Fruit fly (Drosophila melanogaster) whole organism, embryonic: Measurements from ENCODE around the gene CG2691.
A peak's percentile ranks its signal among the peaks of the same experiment; 100 is the strongest.

Experiments
- Abd-B ChIP-seq: fragments of 200-800 bp; sonication (Bioruptor generic); optimal IDR thresholded peaks from 2 replicates; lab custom pipeline; 2018; ENCODE audit warnings: missing biosample characterization, mild to moderate bottlenecking, missing genetic modification characterization, moderate library complexity
- Blimp-1 ChIP-seq: fragments of 200-800 bp; sonication (Bioruptor generic); optimal IDR thresholded peaks from 3 replicates; lab custom pipeline; 2018; ENCODE audit warnings: missing biosample characterization, missing genetic modification characterization, mild to moderate bottlenecking, moderate library complexity, missing genetic modification reagents
- C15 ChIP-seq: fragments of 200-800 bp; sonication (Bioruptor generic); IDR thresholded peaks from 3 replicates; pipeline ENCODE4 v1.3.6; 2022; ENCODE audit warnings: missing biosample characterization, missing genetic modification characterization
- CG12236 ChIP-seq: fragments of 200-800 bp; sonication (Bioruptor generic); optimal IDR thresholded peaks from 2 replicates; lab custom pipeline; 2016; ENCODE audit warnings: missing biosample characterization, missing genetic modification characterization
- CG12299 ChIP-seq: fragments of 200-800 bp; sonication (Bioruptor generic); optimal IDR thresholded peaks from 2 replicates; lab custom pipeline; 2018; ENCODE audit warnings: missing biosample characterization, mild to moderate bottlenecking, missing genetic modification characterization
- CG1233 ChIP-seq: fragments of 200-800 bp; sonication (Bioruptor generic); optimal IDR thresholded peaks from 4 replicates; lab custom pipeline; 2018; ENCODE audit warnings: missing biosample characterization, mild to moderate bottlenecking, missing genetic modification characterization
- CG13624 ChIP-seq: fragments of 200-800 bp; sonication (Bioruptor generic); optimal IDR thresholded peaks from 2 replicates; lab custom pipeline; 2016; ENCODE audit warnings: missing biosample characterization, missing genetic modification characterization
- CG15011 ChIP-seq: fragments of 200-800 bp; sonication (Bioruptor generic); optimal IDR thresholded peaks from 3 replicates; lab custom pipeline; 2018; ENCODE audit warnings: missing biosample characterization, mild to moderate bottlenecking, missing genetic modification characterization
- CG15514 ChIP-seq: fragments of 200-800 bp; sonication (Bioruptor generic); optimal IDR thresholded peaks from 3 replicates; lab custom pipeline; 2017; ENCODE audit warnings: missing biosample characterization, missing genetic modification characterization, mild to moderate bottlenecking, moderate library complexity, missing genetic modification reagents
- CG15696 ChIP-seq: fragments of 200-800 bp; sonication (Bioruptor generic); optimal IDR thresholded peaks from 2 replicates; lab custom pipeline; 2019; ENCODE audit warnings: missing biosample characterization, mild to moderate bottlenecking, missing genetic modification characterization, moderate library complexity
- CG17359 ChIP-seq: fragments of 200-800 bp; sonication (Bioruptor generic); optimal IDR thresholded peaks from 3 replicates; lab custom pipeline; 2018; ENCODE audit warnings: missing biosample characterization, mild to moderate bottlenecking, missing genetic modification characterization, moderate library complexity
- CG2202 ChIP-seq: fragments of 200-800 bp; sonication (Bioruptor generic); optimal IDR thresholded peaks from 2 replicates; lab custom pipeline; 2018; ENCODE audit warnings: missing biosample characterization, mild to moderate bottlenecking, missing genetic modification characterization
- CG2875 ChIP-seq: fragments of 200-800 bp; sonication (Bioruptor generic); optimal IDR thresholded peaks from 2 replicates; lab custom pipeline; 2017; ENCODE audit warnings: missing biosample characterization, mild to moderate bottlenecking, missing genetic modification characterization, missing genetic modification reagents
- CG30431 ChIP-seq: fragments of 200-800 bp; sonication (Bioruptor generic); optimal IDR thresholded peaks from 2 replicates; lab custom pipeline; 2017; ENCODE audit warnings: missing biosample characterization, missing genetic modification characterization
- CG31365 ChIP-seq: fragments of 200-800 bp; sonication (Bioruptor generic); optimal IDR thresholded peaks from 2 replicates; lab custom pipeline; 2018; ENCODE audit warnings: missing biosample characterization, mild to moderate bottlenecking, missing genetic modification characterization
- CG3995 ChIP-seq: fragments of 200-800 bp; sonication (Bioruptor generic); optimal IDR thresholded peaks from 3 replicates; lab custom pipeline; 2016; ENCODE audit warnings: missing biosample characterization, missing genetic modification characterization
- CG4328 ChIP-seq: fragments of 200-800 bp; sonication (Bioruptor generic); optimal IDR thresholded peaks from 3 replicates; lab custom pipeline; 2017; ENCODE audit warnings: missing biosample characterization, missing genetic modification reagents, missing genetic modification characterization
- CG4424 ChIP-seq: fragments of 200-800 bp; sonication (Bioruptor generic); optimal IDR thresholded peaks from 3 replicates; lab custom pipeline; 2016; ENCODE audit warnings: missing biosample characterization, missing genetic modification characterization
- CG6683 ChIP-seq: fragments of 200-800 bp; sonication (Bioruptor generic); optimal IDR thresholded peaks from 2 replicates; lab custom pipeline; 2017; ENCODE audit warnings: missing biosample characterization, mild to moderate bottlenecking, missing genetic modification characterization, missing genetic modification reagents
- CG6689 ChIP-seq: fragments of 200-800 bp; sonication (Bioruptor generic); IDR thresholded peaks from 2 replicates; pipeline ENCODE4 v1.3.6; 2022; ENCODE audit warnings: missing biosample characterization, missing genetic modification characterization
- CG9437 ChIP-seq: fragments of 200-800 bp; sonication (Bioruptor generic); optimal IDR thresholded peaks from 2 replicates; lab custom pipeline; 2018; ENCODE audit warnings: missing biosample characterization, mild to moderate bottlenecking, missing genetic modification characterization
- CG9817 ChIP-seq: fragments of 200-800 bp; sonication (Bioruptor generic); optimal IDR thresholded peaks from 2 replicates; lab custom pipeline; 2018; ENCODE audit warnings: missing biosample characterization, mild to moderate bottlenecking, missing genetic modification characterization, moderate library complexity
- CG9932 ChIP-seq: fragments of 200-800 bp; sonication (Bioruptor generic); IDR thresholded peaks from 2 replicates; pipeline ENCODE4 v1.3.6; 2022; ENCODE audit warnings: missing biosample characterization, missing genetic modification characterization
- CrebB ChIP-seq: fragments of 200-800 bp; sonication (Bioruptor generic); optimal IDR thresholded peaks from 3 replicates; lab custom pipeline; 2018; ENCODE audit warnings: missing biosample characterization, mild to moderate bottlenecking, missing genetic modification characterization
- Dbx ChIP-seq: fragments of 200-800 bp; sonication (Bioruptor generic); IDR thresholded peaks from 3 replicates; pipeline ENCODE4 v1.3.6; 2022; ENCODE audit warnings: missing biosample characterization, missing genetic modification characterization
- HmgZ ChIP-seq: fragments of 200-800 bp; sonication (Bioruptor generic); optimal IDR thresholded peaks from 2 replicates; lab custom pipeline; 2018; ENCODE audit warnings: missing biosample characterization, mild to moderate bottlenecking, missing genetic modification characterization
- Med ChIP-seq: fragments of 200-800 bp; sonication (Bioruptor generic); peaks from one replicate; lab custom pipeline; 2016; ENCODE audit warnings: missing biosample characterization, missing genetic modification characterization, mild to moderate bottlenecking, inconsistent platforms, moderate library complexity
- Mrtf ChIP-seq: fragments of 200-800 bp; sonication (Bioruptor generic); IDR thresholded peaks from 3 replicates; pipeline ENCODE4 v1.3.6; 2022; ENCODE audit warnings: missing biosample characterization, missing genetic modification characterization
- Pdp1 ChIP-seq, 2 experiments: fragments of 200-800 bp; sonication (Bioruptor generic); optimal IDR thresholded peaks; 3 replicates each; lab custom pipeline; 2016; ENCODE audit warnings: missing biosample characterization in 2 of 2, missing genetic modification characterization in 2 of 2, mild to moderate bottlenecking in 1 of 2, moderate library complexity in 1 of 2
- Rfx ChIP-seq: fragments of 200-800 bp; sonication (Bioruptor generic); IDR thresholded peaks from 2 replicates; pipeline ENCODE4 v1.3.6; 2022; ENCODE audit warnings: missing biosample characterization, missing genetic modification characterization
- Six4 ChIP-seq: fragments of 200-800 bp; sonication (Bioruptor generic); optimal IDR thresholded peaks from 2 replicates; lab custom pipeline; 2016; ENCODE audit warnings: missing biosample characterization, missing genetic modification characterization
- Tbp ChIP-seq: fragments of >200 bp; optimal IDR thresholded peaks from 2 replicates; lab custom pipeline; 2018; ENCODE audit warnings: missing biosample characterization, missing genetic modification characterization
- Usf ChIP-seq: fragments of 200-800 bp; sonication (Bioruptor generic); optimal IDR thresholded peaks from 2 replicates; lab custom pipeline; 2017; ENCODE audit warnings: missing genotype, missing biosample characterization, missing genetic modification characterization
- ac ChIP-seq: fragments of 200-800 bp; sonication (Bioruptor generic); optimal IDR thresholded peaks from 3 replicates; lab custom pipeline; 2017; ENCODE audit warnings: missing biosample characterization, mild to moderate bottlenecking, missing genetic modification characterization
- az2 ChIP-seq: fragments of 200-800 bp; sonication (Bioruptor generic); optimal IDR thresholded peaks from 3 replicates; lab custom pipeline; 2016; ENCODE audit warnings: missing biosample characterization, missing genetic modification characterization
- bab2 ChIP-seq: fragments of 200-800 bp; sonication (Bioruptor generic); optimal IDR thresholded peaks from 2 replicates; lab custom pipeline; 2016; ENCODE audit warnings: missing biosample characterization, missing genetic modification characterization
- dm ChIP-seq: fragments of 200-800 bp; sonication (Bioruptor generic); optimal IDR thresholded peaks from 3 replicates; lab custom pipeline; 2016; ENCODE audit warnings: missing biosample characterization, missing genetic modification characterization
- gcm ChIP-seq: fragments of 200-800 bp; sonication (Bioruptor generic); optimal IDR thresholded peaks from 2 replicates; lab custom pipeline; 2019; ENCODE audit warnings: missing biosample characterization, mild to moderate bottlenecking, missing genetic modification characterization, moderate library complexity
- gem ChIP-seq: fragments of 200-800 bp; sonication (Bioruptor generic); optimal IDR thresholded peaks from 2 replicates; lab custom pipeline; 2019; ENCODE audit warnings: missing biosample characterization, mild to moderate bottlenecking, missing genetic modification characterization, moderate library complexity
- lbe ChIP-seq: fragments of 200-800 bp; sonication (Bioruptor generic); optimal IDR thresholded peaks from 2 replicates; lab custom pipeline; 2016; ENCODE audit warnings: missing biosample characterization, mild to moderate bottlenecking, missing genetic modification characterization
- lov ChIP-seq, 2 experiments: fragments of 200-800 bp in 1 of 2; fragments of >200 bp in 1 of 2; sonication (Bioruptor generic) in 1 of 2; IDR thresholded peaks in 1 of 2; optimal IDR thresholded peaks in 1 of 2; 2 replicates in 1 of 2; 3 replicates in 1 of 2; pipeline versions ENCODE4 v1.3.6 to Lab custom; 2017 to 2022; ENCODE audit warnings: missing biosample characterization in 1 of 2, missing genetic modification characterization in 1 of 2
- nerfin-2 ChIP-seq: fragments of 200-800 bp; sonication (Bioruptor generic); IDR thresholded peaks from 2 replicates; pipeline ENCODE4 v1.3.6; 2022; ENCODE audit warnings: missing biosample characterization, missing genetic modification characterization; ENCODE audit not compliant: partially characterized antibody
- nom ChIP-seq: fragments of 200-800 bp; sonication (Bioruptor generic); optimal IDR thresholded peaks from 2 replicates; lab custom pipeline; 2017; ENCODE audit warnings: missing biosample characterization, missing genetic modification characterization, mild to moderate bottlenecking, moderate library complexity, missing genetic modification reagents
- psq ChIP-seq: fragments of 200-800 bp; sonication (Bioruptor generic); optimal IDR thresholded peaks from 2 replicates; lab custom pipeline; 2017; ENCODE audit warnings: missing biosample characterization, missing genetic modification characterization
- sens ChIP-seq: fragments of 200-800 bp; sonication (Bioruptor generic); peaks from one replicate; lab custom pipeline; 2016; ENCODE audit warnings: missing biosample characterization, missing genetic modification characterization
- shn ChIP-seq: fragments of 200-800 bp; sonication (Bioruptor generic); optimal IDR thresholded peaks from 3 replicates; lab custom pipeline; 2016; ENCODE audit warnings: missing biosample characterization, missing genetic modification characterization
- sim ChIP-seq: fragments of 200-800 bp; sonication (Bioruptor generic); IDR thresholded peaks from 2 replicates; pipeline ENCODE4 v1.3.6; 2022; ENCODE audit warnings: missing biosample characterization, missing genetic modification characterization
- slbo ChIP-seq: fragments of 200-800 bp; sonication (Bioruptor generic); IDR thresholded peaks from 2 replicates; pipeline ENCODE4 v1.3.6; 2022; ENCODE audit warnings: missing biosample characterization, missing genetic modification characterization
- yki ChIP-seq: fragments of >200 bp; optimal IDR thresholded peaks from 3 replicates; lab custom pipeline; 2018
- zfh1 ChIP-seq: fragments of 200-800 bp; sonication (Bioruptor generic); IDR thresholded peaks from 3 replicates; pipeline ENCODE4 v1.3.6; 2022; ENCODE audit warnings: missing biosample characterization, missing genetic modification characterization

CG2691 gene

DNA sequence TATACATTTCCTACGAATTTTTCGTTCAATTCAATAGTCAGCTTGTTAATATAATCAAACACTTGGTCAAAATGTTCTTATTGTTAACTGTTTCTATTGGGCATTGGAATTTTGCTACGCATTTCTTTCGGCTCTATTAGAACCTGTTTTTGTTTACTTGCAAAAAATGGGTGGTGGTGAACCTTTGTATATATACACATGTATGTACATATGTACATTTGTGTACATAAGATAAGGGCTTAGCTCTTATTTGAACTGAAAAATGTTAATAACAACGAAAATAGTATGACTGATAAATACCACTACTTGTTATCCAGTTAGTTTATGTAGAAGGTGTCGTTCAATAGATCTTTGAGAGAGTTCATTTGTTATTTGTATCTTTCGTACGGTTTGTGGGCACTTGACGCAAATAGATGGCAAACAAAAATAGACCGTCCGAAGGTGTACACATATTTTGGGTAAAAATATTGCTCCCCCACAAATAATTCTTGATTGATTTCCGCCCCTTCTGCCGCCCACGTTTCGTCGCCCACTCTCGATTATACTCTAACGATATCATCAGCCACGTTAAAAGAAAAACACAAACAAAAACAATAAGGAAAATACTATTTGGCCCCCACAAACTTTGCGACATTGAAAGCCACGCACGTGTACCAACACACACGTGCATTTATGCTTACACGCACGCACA is 1.8 kb upstream of the CG2691 start (continued):
- TF ChIP-seq CG12236 (GFP tag; lab: Kevin White, UChicago) = no peak
- peak; percentile 80 for TF ChIP-seq sens (GFP tag; lab: Kevin White, UChicago)
- TF ChIP-seq CG15011 = peak; percentile 64
- TF ChIP-seq CG31365 (tag; lab: Kevin White, UChicago) = no peak
- TF ChIP-seq CG1233 = peak; percentile 37
- TF ChIP-seq Dbx (GFP tag; lab: Robert Waterston, UW) = peak; percentile 20; the same call in 1 of the 3 replicates
- no peak for TF ChIP-seq dm (GFP tag; lab: Kevin White, UChicago)
- TF ChIP-seq shn (GFP tag; lab: Kevin White, UChicago) = no peak
- peak; percentile 56 for TF ChIP-seq CrebB (tag; lab: Kevin White, UChicago)
- no peak for TF ChIP-seq Usf
- no peak for TF ChIP-seq CG3995 (GFP tag; lab: Kevin White, UChicago)
- peak; percentile 22 for TF ChIP-seq Blimp-1
- 0 out of 2 replicates have a peak, but pooled peaks have one; percentile 29 for TF ChIP-seq CG9932 (GFP tag; lab: Robert Waterston, UW)
- no peak for TF ChIP-seq lov (optimal IDR thresholded peaks at IDR 0.05; lab: Kevin White, UChicago)
- TF ChIP-seq lov (GFP tag; IDR thresholded peaks at IDR 0.05; lab: Robert Waterston, UW) = no peak
- TF ChIP-seq CG2875 = no peak
- TF ChIP-seq psq (GFP tag; lab: Kevin White, UChicago) = no peak
- TF ChIP-seq gem (tag; lab: Kevin White, UChicago) = peak; percentile 48
- peak; percentile 29 for TF ChIP-seq CG4328 (GFP tag; lab: Kevin White, UChicago)
- peak; percentile 55 for TF ChIP-seq CG12299 (tag; lab: Kevin White, UChicago)
- TF ChIP-seq gcm (GFP tag; lab: Kevin White, UChicago) = no peak
- TF ChIP-seq CG4424 (GFP tag; lab: Kevin White, UChicago) = no peak
- no peak for TF ChIP-seq CG9817 (tag; lab: Kevin White, UChicago)
- TF ChIP-seq az2 (GFP tag; lab: Kevin White, UChicago) = no peak
- TF ChIP-seq Rfx (GFP tag; lab: Robert Waterston, UW) = peak; percentile 36; the same call in 1 of the 2 replicates
- TF ChIP-seq nom (GFP tag; lab: Kevin White, UChicago) = no peak
- no peak for TF ChIP-seq Abd-B
- no peak for TF ChIP-seq lbe
- no peak for TF ChIP-seq zfh1 (GFP tag; lab: Robert Waterston, UW)
- TF ChIP-seq CG17359 (tag; lab: Kevin White, UChicago) = peak; percentile 27
- TF ChIP-seq CG30431 (GFP tag; lab: Kevin White, UChicago) = no peak
- no peak for TF ChIP-seq Tbp (GFP tag; lab: Kevin White, UChicago)
- TF ChIP-seq yki (lab: Kevin White, UChicago) = no peak
- TF ChIP-seq CG15696 (tag; lab: Kevin White, UChicago) = peak; percentile 68
- no peak for TF ChIP-seq CG2202
- TF ChIP-seq slbo = no peak
- TF ChIP-seq Six4 (GFP tag; lab: Kevin White, UChicago) = no peak
- TF ChIP-seq CG15514 (GFP tag; lab: Kevin White, UChicago) = peak; percentile 57
- no peak for TF ChIP-seq bab2 (GFP tag; lab: Kevin White, UChicago)
- TF ChIP-seq Mrtf = no peak
- TF ChIP-seq Pdp1 (GFP tag; optimal IDR thresholded peaks at IDR 0.05; lab: Kevin White, UChicago) = no peak
- no peak for TF ChIP-seq CG9437
- no peak for TF ChIP-seq C15 (GFP tag; lab: Robert Waterston, UW)
- peak; percentile 62 for TF ChIP-seq Med
- TF ChIP-seq CG6689 = no peak
- TF ChIP-seq HmgZ (tag; lab: Kevin White, UChicago) = peak; percentile 46
- TF ChIP-seq ac = peak; percentile 17
- TF ChIP-seq CG6683 (GFP tag; lab: Kevin White, UChicago) = no peak
- TF ChIP-seq sim (GFP tag; lab: Robert Waterston, UW) = no peak
- peak; percentile 10 for TF ChIP-seq CG13624
- no peak for TF ChIP-seq nerfin-2 (GFP tag; lab: Robert Waterston, UW)
